Worm (Caenorhabditis elegans) whole organism, early embryonic: ENCODE results near the gene H14A12.5.

ENCODE experiments used
- B0310.2 ChIP-seq: sonication (generic microtip); optimal IDR thresholded peaks from 2 replicates; lab custom pipeline; 2016; ENCODE audit warnings: mild to moderate bottlenecking, missing genetic modification characterization, missing compliant biosample characterization
- F13C5.2 ChIP-seq: sonication (generic microtip); optimal IDR thresholded peaks from 2 replicates; lab custom pipeline; 2017; ENCODE audit warnings: mild to moderate bottlenecking, missing genetic modification characterization, inconsistent platforms, missing compliant biosample characterization
- aly-1 ChIP-seq: sonication (generic microtip); optimal IDR thresholded peaks from 2 replicates; lab custom pipeline; 2016; ENCODE audit warnings: missing genetic modification characterization, missing compliant biosample characterization
- ama-1 ChIP-seq: fragments of 150-350 bp; optimal IDR thresholded peaks from 2 replicates; lab custom pipeline; 2014
- ceh-13 ChIP-seq: fragments of 200-800 bp; sonication (Bioruptor generic); optimal IDR thresholded peaks from 2 replicates; lab custom pipeline; 2018; ENCODE audit warnings: mild to moderate bottlenecking, missing genetic modification characterization, missing compliant biosample characterization
- ceh-36 ChIP-seq: sonication (generic microtip); optimal IDR thresholded peaks from 2 replicates; lab custom pipeline; 2016; ENCODE audit warnings: missing genetic modification characterization, inconsistent platforms, missing compliant biosample characterization
- ets-7 ChIP-seq: sonication (generic microtip); optimal IDR thresholded peaks from 2 replicates; lab custom pipeline; 2016; ENCODE audit warnings: missing genotype, missing genetic modification characterization, missing compliant biosample characterization
- flt-1 ChIP-seq: fragments of 200-800 bp; sonication (Bioruptor generic); IDR thresholded peaks from 2 replicates; pipeline ENCODE4 v1.3.6; 2022; ENCODE audit warnings: missing genetic modification characterization, missing compliant biosample characterization
- hmbx-1 ChIP-seq: sonication (generic microtip); optimal IDR thresholded peaks from 2 replicates; lab custom pipeline; 2016; ENCODE audit warnings: mild to moderate bottlenecking, missing genetic modification characterization, missing compliant biosample characterization
- hmg-4 ChIP-seq: fragments of 200-800 bp; sonication (Bioruptor generic); optimal IDR thresholded peaks from 2 replicates; lab custom pipeline; 2018; ENCODE audit warnings: mild to moderate bottlenecking, missing genetic modification characterization, missing compliant biosample characterization
- hnd-1 ChIP-seq: sonication (generic microtip); optimal IDR thresholded peaks from 2 replicates; lab custom pipeline; 2016; ENCODE audit warnings: missing genetic modification characterization, missing compliant biosample characterization
- pes-1 ChIP-seq: fragments of 200-800 bp; sonication (Bioruptor generic); IDR thresholded peaks from 2 replicates; pipeline ENCODE4 v1.3.6; 2022; ENCODE audit warnings: missing genetic modification reagents, missing genetic modification characterization, missing compliant biosample characterization
- scrt-1 ChIP-seq: fragments of 200-800 bp; sonication (Bioruptor generic); IDR thresholded peaks from 2 replicates; pipeline ENCODE4 v1.3.6; 2022; ENCODE audit warnings: missing genetic modification characterization, missing compliant biosample characterization
- sea-1 ChIP-seq: fragments of 200-800 bp; sonication (Bioruptor generic); conservative IDR thresholded peaks from 2 replicates; pipeline ENCODE4 v1.3.6; 2022; ENCODE audit warnings: missing genetic modification characterization, missing compliant biosample characterization
- tbx-11 ChIP-seq: fragments of 200-800 bp; sonication (Bioruptor generic); IDR thresholded peaks from 2 replicates; pipeline ENCODE4 v1.3.6; 2022; ENCODE audit warnings: missing genetic modification characterization, missing compliant biosample characterization
- tbx-37 ChIP-seq: fragments of 200-800 bp; sonication (Bioruptor generic); conservative IDR thresholded peaks from 2 replicates; pipeline ENCODE4 v1.3.6; 2022; ENCODE audit warnings: missing genetic modification reagents, missing genetic modification characterization, missing compliant biosample characterization
- tra-4 ChIP-seq: sonication (generic microtip); optimal IDR thresholded peaks from 2 replicates; lab custom pipeline; 2017; ENCODE audit warnings: missing genetic modification characterization, missing compliant biosample characterization

The H14A12.5 gene

DNA sequence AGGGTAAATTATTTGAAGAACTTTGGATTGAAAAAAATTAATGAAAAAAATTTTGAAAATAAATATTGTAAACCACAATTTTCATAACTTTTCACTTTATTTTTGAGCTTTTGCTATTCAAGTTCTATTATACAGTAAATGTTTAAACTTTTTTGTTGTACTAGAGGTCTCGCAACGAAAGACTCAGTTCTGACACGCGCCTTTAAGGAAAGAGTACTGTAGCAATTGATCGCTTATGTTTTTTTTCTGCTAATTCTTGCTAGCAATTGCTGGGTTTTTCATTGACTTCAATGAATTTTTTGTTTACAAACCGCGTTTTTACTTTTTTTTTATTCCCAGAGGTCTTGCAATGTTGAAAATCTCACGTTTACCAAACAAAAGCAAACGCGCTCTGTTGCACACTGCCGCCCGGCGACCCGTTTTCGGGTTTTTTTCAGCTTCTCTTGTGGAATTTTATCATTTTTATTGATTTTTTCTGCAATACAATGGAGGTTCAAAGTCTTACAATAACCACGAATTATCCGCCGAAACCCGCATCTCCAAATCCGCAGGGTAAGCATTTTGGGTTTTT lies 5.4 kb downstream of the H14A12.5 start, which contains the start of gene H14A12.3:
H14A12.3 (plus strand) TSS at position 360 of the 571 bp plus-strand sequence.
- TF ChIP-seq ceh-36 (tag; lab: Kevin White, UChicago), result no peak
- TF ChIP-seq B0310.2 (tag; lab: Kevin White, UChicago), result no peak
- TF ChIP-seq tbx-11 (GFP tag; lab: Robert Waterston, UW), result no peak
- no peak for TF ChIP-seq hnd-1 (tag; lab: Kevin White, UChicago)
- TF ChIP-seq ceh-13, result no peak
- no peak for TF ChIP-seq ets-7 (tag; lab: Kevin White, UChicago)
- TF ChIP-seq hmbx-1 (tag; lab: Kevin White, UChicago), result no peak
- TF ChIP-seq F13C5.2 (tag; lab: Kevin White, UChicago), result no peak
- no peak for TF ChIP-seq flt-1 (GFP tag; lab: Robert Waterston, UW)
- TF ChIP-seq tbx-37 (GFP tag; lab: Robert Waterston, UW), result no peak
- no peak for TF ChIP-seq hmg-4 (GFP tag; lab: Kevin White, UChicago)
- TF ChIP-seq tra-4 (tag; lab: Kevin White, UChicago), result no peak
- TF ChIP-seq pes-1 (GFP tag; lab: Robert Waterston, UW), result no peak
- no peak for TF ChIP-seq scrt-1 (GFP tag; lab: Robert Waterston, UW)
- no peak for TF ChIP-seq aly-1 (tag; lab: Kevin White, UChicago)
- TF ChIP-seq sea-1 (GFP tag; lab: Robert Waterston, UW), result no peak
- TF ChIP-seq ama-1, result no peak

ce11 chrIII:7462295-7462694 lies 6.6 kb downstream of the H14A12.5 start, which contains the start of gene fipr-20:
fipr-20 (minus strand) TSS chrIII:7462395.
- TF ChIP-seq hmbx-1 (tag; lab: Kevin White, UChicago), result no peak
- no peak for TF ChIP-seq hnd-1 (tag; lab: Kevin White, UChicago)
- no peak for TF ChIP-seq aly-1 (tag; lab: Kevin White, UChicago)
- no peak for TF ChIP-seq sea-1 (GFP tag; lab: Robert Waterston, UW)
- TF ChIP-seq hmg-4 (GFP tag; lab: Kevin White, UChicago), result no peak
- TF ChIP-seq ceh-36 (tag; lab: Kevin White, UChicago), result no peak
- TF ChIP-seq pes-1 (GFP tag; lab: Robert Waterston, UW), result no peak
- no peak for TF ChIP-seq B0310.2 (tag; lab: Kevin White, UChicago)

DNA sequence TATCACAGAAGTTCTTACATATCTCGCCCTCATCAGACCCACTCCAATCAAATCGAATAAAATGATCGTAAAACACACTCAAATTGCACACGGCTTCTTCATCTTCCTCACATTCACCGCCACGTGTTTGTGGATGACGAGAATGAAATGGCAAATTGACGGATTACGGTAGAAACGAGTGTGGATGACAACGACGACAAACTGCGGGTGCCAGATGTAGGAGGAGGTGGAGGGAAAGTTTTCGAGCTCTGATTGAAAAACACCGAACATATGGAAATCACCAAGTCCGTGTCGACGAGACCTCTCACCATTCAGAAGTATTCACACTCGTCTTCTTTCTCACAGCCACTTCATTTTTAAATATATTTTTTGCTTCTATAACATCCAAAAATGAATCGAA lies 8.9 kb downstream of the H14A12.5 start, which contains the start of gene mls-1:
mls-1 (plus strand) TSS at position 324 of the 400 bp plus-strand sequence.
- TF ChIP-seq sea-1 (GFP tag; lab: Robert Waterston, UW) (no peak), ets-7 (tag; lab: Kevin White, UChicago) (no peak), tbx-11 (GFP tag; lab: Robert Waterston, UW) (no peak), ceh-13 (no peak), hmbx-1 (tag; lab: Kevin White, UChicago) (no peak), F13C5.2 (tag; lab: Kevin White, UChicago) (no peak), aly-1 (tag; lab: Kevin White, UChicago) (no peak), ama-1 (no peak), tbx-37 (GFP tag; lab: Robert Waterston, UW) (no peak), scrt-1 (GFP tag; lab: Robert Waterston, UW) (no peak), ceh-36 (tag; lab: Kevin White, UChicago) (no peak), tra-4 (tag; lab: Kevin White, UChicago) (no peak), flt-1 (GFP tag; lab: Robert Waterston, UW) (no peak), hmg-4 (GFP tag; lab: Kevin White, UChicago) (no peak), hnd-1 (tag; lab: Kevin White, UChicago) (no peak)

- TF ChIP-seq ceh-13 (no peak), ama-1 (no peak)
Measured at ce11 chrIII:7458846-7459365, 10.0 kb downstream of the H14A12.5 start, which contains the start of the genes fipr-19 and fipr-18. fipr-19 (minus strand) TSS chrIII:7458946. fipr-18 (plus strand) TSS chrIII:7459315.

DNA sequence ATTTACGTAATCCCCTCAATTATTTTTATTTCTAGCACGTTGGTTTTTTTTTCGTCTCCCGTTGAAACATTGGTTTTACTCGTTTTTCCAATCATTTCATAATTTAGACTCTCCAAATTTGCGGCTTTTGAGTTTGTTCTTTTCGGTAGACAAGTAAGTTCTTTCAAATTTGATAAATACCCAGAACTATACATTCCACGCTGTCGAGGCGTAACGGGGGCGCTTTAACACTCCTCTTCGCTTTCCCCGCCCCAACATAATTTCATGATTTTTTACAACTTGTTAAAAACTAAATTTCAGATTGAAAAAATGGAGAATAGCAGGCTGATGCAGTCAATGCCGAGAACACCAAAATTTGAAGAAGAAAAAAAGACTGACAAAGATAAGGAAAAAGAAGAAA lies 12.2 kb downstream of the H14A12.5 start, which contains the start of gene Y69F12A.1:
Y69F12A.1 (plus strand) TSS at position 301 of the 400 bp plus-strand sequence.
- TF ChIP-seq ceh-36 (tag; lab: Kevin White, UChicago) (no peak), ets-7 (tag; lab: Kevin White, UChicago) (no peak), sea-1 (GFP tag; lab: Robert Waterston, UW) (no peak), hmbx-1 (tag; lab: Kevin White, UChicago) (no peak), scrt-1 (GFP tag; lab: Robert Waterston, UW) (no peak), tbx-37 (GFP tag; lab: Robert Waterston, UW) (no peak)

DNA sequence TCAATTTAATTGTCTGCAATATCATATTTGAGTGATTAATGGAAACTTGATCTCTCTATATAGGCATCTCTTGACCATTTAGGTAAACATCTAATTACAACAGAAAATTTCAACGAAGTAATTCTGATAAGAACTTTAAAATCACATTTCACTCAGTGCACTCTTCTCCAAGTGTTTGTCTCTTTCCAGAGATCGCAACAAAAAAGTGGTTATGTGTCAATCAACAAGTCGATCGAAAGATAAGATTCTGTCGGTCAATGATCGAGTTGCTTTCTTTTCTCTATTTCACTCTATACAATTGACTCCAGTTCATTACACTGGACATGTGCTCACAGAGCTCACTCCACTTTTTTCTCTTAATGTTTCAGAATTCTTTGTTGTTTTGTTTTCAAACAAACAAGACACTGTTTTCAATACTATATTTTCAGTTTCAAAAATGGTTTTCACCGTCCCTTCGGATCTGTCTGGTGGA lies 15.2 kb downstream of the H14A12.5 start, which contains the start of gene alh-12:
alh-12 (plus strand) TSS at position 422 of the 472 bp plus-strand sequence.
- TF ChIP-seq B0310.2 (tag; lab: Kevin White, UChicago) (no peak), hmbx-1 (tag; lab: Kevin White, UChicago) (no peak), ceh-13 (no peak), hnd-1 (tag; lab: Kevin White, UChicago) (no peak), ama-1 (no peak), tbx-37 (GFP tag; lab: Robert Waterston, UW) (no peak), flt-1 (GFP tag; lab: Robert Waterston, UW) (no peak), tbx-11 (GFP tag; lab: Robert Waterston, UW) (no peak), F13C5.2 (tag; lab: Kevin White, UChicago) (no peak), pes-1 (GFP tag; lab: Robert Waterston, UW) (no peak), sea-1 (GFP tag; lab: Robert Waterston, UW) (no peak), ets-7 (tag; lab: Kevin White, UChicago) (no peak), tra-4 (tag; lab: Kevin White, UChicago) (no peak), scrt-1 (GFP tag; lab: Robert Waterston, UW) (no peak), ceh-36 (tag; lab: Kevin White, UChicago) (no peak), hmg-4 (GFP tag; lab: Kevin White, UChicago) (no peak), aly-1 (tag; lab: Kevin White, UChicago) (no peak)
